Worm (Caenorhabditis elegans) whole organism, L4/young adult: Measurements from ENCODE around the gene shw-3.

ENCODE experiments used
- W03F9.2 ChIP-seq: fragments of 150-350 bp; optimal IDR thresholded peaks from 2 replicates; lab custom pipeline; 2014; ENCODE audit warnings: missing biosample characterization, missing genetic modification characterization
- him-1 ChIP-seq: sonication (generic microtip); optimal IDR thresholded peaks from 2 replicates; lab custom pipeline; 2016; ENCODE audit warnings: missing genotype, missing genetic modification reagents, missing genetic modification characterization, missing compliant biosample characterization

DNA sequence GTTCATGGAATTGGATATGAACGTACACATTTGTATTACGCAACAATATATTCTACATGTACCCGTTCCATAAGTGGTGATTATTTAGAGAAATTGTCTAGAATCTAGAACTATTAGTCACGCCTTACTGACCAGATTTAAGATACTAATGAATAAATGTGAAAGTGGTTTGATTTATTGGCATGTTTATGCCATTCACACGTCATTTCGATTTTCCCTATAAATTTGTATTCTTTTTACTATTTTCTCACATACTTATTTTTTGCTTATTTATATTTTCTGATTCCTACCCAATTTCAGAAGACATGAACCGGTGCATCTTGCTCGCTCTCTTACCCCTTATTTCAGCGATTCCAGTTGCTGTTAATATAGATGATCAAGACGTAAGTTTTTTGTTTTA lies 1.3 kb upstream of the shw-3 start, which contains the start of gene F15B9.8:
- TF ChIP-seq W03F9.2 (tag; lab: Kevin White, UChicago) (no peak), him-1 (tag; lab: Kevin White, UChicago) (no peak)
